Worm (Caenorhabditis elegans): ENCODE data around the gene nyn-1.

The nyn-1 gene

DNA sequence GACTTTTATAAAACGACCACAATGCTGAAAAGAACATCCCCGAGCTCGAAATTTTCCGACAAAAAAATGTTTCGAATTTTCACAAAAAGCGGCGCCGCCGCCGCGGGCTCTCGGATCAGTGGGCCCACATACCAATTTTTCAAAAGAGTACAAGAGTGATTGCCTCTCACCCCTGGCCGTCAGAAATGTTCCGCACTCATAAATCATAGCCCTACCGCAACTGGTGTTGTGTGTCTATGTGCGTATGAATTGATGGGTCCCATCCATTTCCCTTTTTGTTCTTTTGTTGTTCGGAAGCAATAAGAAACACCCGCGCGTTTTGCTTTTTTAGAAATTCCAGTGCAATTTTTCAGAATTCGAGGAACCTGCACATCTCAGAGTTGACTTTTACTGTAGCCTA, 7.8 kb upstream of the nyn-1 start:
- no peak for TF ChIP-seq ztf-23 (GFP tag; IDR thresholded peaks at IDR 0.05)
- TF ChIP-seq cog-1 (tag; optimal IDR thresholded peaks at IDR 0.05), result no peak
- TF ChIP-seq klf-2 (GFP tag; conservative IDR thresholded peaks at IDR 0.05), result no peak
- no peak for TF ChIP-seq flt-1 (GFP tag; IDR thresholded peaks at IDR 0.05)
- no peak for TF ChIP-seq med-1 (GFP tag; optimal IDR thresholded peaks at IDR 0.05; ENCODE audit: insufficient read depth)
- no peak for TF ChIP-seq ref-1 (GFP tag; conservative IDR thresholded peaks at IDR 0.05)
- no peak for TF ChIP-seq tab-1 (GFP tag; IDR thresholded peaks at IDR 0.05)
- TF ChIP-seq T22C8.4 (GFP tag; IDR thresholded peaks at IDR 0.05), result no peak
- no peak for TF ChIP-seq ztf-29 (GFP tag; IDR thresholded peaks at IDR 0.05)

DNA sequence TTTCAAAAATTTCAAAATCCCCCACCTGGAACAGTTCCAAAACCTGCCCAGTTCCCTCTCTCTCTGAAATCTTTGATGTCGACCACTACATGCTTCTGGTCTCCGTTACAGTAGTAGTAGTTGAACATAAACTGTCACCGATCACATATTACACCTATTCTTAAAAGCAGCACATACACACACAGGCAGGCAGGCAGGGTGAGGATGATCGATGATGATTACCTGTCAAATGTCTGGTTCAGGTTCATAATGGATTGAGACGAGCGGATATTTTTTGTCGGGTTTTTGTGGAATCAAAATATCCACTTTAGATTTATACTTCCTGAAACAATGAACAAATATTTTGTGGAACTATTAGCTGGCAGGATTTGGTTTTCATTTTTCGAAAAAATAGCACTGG, 7.2 kb upstream of the nyn-1 start:
- TF ChIP-seq ztf-29 (GFP tag; IDR thresholded peaks at IDR 0.05), result no peak
- no peak for TF ChIP-seq cog-1 (tag; optimal IDR thresholded peaks at IDR 0.05)
- TF ChIP-seq flt-1 (GFP tag; IDR thresholded peaks at IDR 0.05), result no peak
- TF ChIP-seq ztf-23 (GFP tag; IDR thresholded peaks at IDR 0.05), result no peak
- no peak for TF ChIP-seq T22C8.4 (GFP tag; IDR thresholded peaks at IDR 0.05)
- no peak for TF ChIP-seq ref-1 (GFP tag; conservative IDR thresholded peaks at IDR 0.05)
- no peak for TF ChIP-seq med-1 (GFP tag; optimal IDR thresholded peaks at IDR 0.05; ENCODE audit: insufficient read depth)
- TF ChIP-seq tab-1 (GFP tag; IDR thresholded peaks at IDR 0.05), result no peak
- no peak for TF ChIP-seq klf-2 (GFP tag; conservative IDR thresholded peaks at IDR 0.05)

DNA sequence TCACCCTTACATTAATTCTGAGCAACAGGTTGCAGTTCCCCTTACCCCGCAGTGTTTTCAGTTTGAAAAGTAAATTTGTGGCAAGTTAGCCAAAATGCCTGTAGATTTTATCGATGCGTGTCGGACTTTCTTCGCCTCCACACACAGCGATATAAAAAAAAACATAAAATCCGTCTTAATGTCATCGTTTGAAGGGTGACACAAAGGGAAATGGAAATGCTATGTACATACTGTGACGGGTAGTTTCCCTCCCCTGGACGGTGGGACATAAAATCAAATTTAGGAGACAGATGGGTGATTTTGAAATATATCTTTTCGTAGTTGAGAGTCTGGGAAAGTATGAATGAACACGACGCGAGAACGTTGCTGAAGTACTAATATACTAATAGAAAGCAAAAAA, 5.7 kb upstream of the nyn-1 start:
- TF ChIP-seq flt-1 (GFP tag; IDR thresholded peaks at IDR 0.05) (no peak), ztf-29 (GFP tag; IDR thresholded peaks at IDR 0.05) (no peak), klf-2 (GFP tag; conservative IDR thresholded peaks at IDR 0.05) (no peak), tab-1 (GFP tag; IDR thresholded peaks at IDR 0.05) (no peak)

DNA sequence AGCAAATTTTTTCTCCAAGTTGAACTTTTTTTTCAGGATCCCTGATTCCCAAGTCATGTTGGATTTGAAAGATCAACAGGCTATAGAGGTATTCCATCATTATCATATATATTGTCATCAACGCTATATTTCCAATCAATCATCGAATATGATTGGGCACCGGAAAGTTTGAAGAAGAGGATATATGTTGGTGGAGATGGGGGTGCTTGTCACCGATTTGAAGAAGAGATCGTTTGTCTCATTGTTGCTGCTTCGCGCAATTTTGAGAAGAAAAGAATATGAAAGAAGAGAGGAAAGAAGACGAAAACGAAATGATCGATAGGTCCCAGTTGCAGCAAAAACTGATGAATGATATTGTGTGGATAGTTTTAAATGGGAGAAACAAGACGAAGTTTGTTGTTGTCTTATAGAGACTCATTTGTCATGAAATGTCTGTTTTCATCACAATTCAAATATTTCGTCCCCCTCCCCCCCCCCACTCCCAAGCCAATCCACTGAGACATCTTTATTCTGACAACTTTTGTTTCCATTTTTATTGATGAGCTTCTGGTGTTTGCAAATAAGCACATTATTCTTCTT, 2.6 kb upstream of the nyn-1 start, which contains the start of gene T23G4.2:
T23G4.2 (minus strand) TSS at position 255 of the 579 bp plus-strand sequence.
- no peak for TF ChIP-seq klf-2 (GFP tag; conservative IDR thresholded peaks at IDR 0.05)
- TF ChIP-seq ref-1 (GFP tag; conservative IDR thresholded peaks at IDR 0.05), result no peak
- TF ChIP-seq ztf-29 (GFP tag; IDR thresholded peaks at IDR 0.05), result no peak
- no peak for TF ChIP-seq med-1 (GFP tag; optimal IDR thresholded peaks at IDR 0.05; ENCODE audit: insufficient read depth)
- TF ChIP-seq flt-1 (GFP tag; IDR thresholded peaks at IDR 0.05), result no peak
- no peak for TF ChIP-seq tab-1 (GFP tag; IDR thresholded peaks at IDR 0.05)
- no peak for TF ChIP-seq ztf-23 (GFP tag; IDR thresholded peaks at IDR 0.05)
- no peak for TF ChIP-seq cog-1 (tag; optimal IDR thresholded peaks at IDR 0.05)
- no peak for TF ChIP-seq T22C8.4 (GFP tag; IDR thresholded peaks at IDR 0.05)

DNA sequence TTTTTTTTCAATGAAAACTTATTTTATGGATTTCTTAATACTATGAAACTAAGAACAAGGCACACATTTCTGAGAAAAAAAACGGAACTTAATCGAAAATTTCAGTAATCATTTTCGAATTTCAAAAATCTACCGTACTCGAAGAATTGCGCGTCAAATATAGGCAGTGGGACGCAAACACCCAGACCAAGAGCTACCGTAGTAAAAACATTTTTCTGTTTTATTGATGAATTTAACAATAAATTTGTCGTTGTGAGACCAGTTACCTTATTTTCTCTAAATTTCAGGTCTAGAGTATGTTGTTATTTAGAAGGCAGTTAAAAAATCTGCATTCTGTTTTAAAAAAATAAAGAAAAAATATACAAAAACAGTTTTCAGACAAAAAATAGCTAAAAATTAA, 816 bp upstream of the nyn-1 start:
- TF ChIP-seq flt-1 (GFP tag; IDR thresholded peaks at IDR 0.05), result no peak
- TF ChIP-seq tab-1 (GFP tag; IDR thresholded peaks at IDR 0.05), result no peak
- TF ChIP-seq T22C8.4 (GFP tag; IDR thresholded peaks at IDR 0.05), result no peak
- no peak for TF ChIP-seq med-1 (GFP tag; optimal IDR thresholded peaks at IDR 0.05; ENCODE audit: insufficient read depth)
- TF ChIP-seq klf-2 (GFP tag; conservative IDR thresholded peaks at IDR 0.05), result no peak
- TF ChIP-seq ref-1 (GFP tag; conservative IDR thresholded peaks at IDR 0.05), result no peak
- no peak for TF ChIP-seq cog-1 (tag; optimal IDR thresholded peaks at IDR 0.05)
- no peak for TF ChIP-seq ztf-23 (GFP tag; IDR thresholded peaks at IDR 0.05)
- no peak for TF ChIP-seq ztf-29 (GFP tag; IDR thresholded peaks at IDR 0.05)

DNA sequence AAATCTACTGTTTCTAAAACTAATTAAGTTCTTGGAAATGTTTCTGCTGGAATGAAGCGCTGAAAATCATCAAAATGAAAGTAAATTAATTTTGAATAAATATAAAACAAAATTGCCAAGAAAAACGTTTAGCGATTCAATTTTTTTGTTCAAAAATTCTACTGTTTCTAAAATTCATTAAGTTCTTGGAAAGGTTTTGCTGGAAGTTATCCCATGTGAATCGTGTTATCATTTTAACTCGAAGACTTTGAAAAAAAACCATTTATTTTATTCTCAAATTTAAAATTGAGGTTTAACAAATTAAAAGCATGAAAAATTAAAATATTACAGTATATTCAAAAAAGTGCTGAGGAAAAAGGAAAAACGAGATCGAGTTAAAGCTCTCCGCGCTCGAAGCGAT, 2.0 kb downstream of the nyn-1 start:
- TF ChIP-seq cog-1 (tag; optimal IDR thresholded peaks at IDR 0.05), result no peak
- no peak for TF ChIP-seq med-1 (GFP tag; optimal IDR thresholded peaks at IDR 0.05; ENCODE audit: insufficient read depth)
- TF ChIP-seq T22C8.4 (GFP tag; IDR thresholded peaks at IDR 0.05), result no peak
- TF ChIP-seq klf-2 (GFP tag; conservative IDR thresholded peaks at IDR 0.05), result no peak
- TF ChIP-seq tab-1 (GFP tag; IDR thresholded peaks at IDR 0.05), result no peak
- no peak for TF ChIP-seq ref-1 (GFP tag; conservative IDR thresholded peaks at IDR 0.05)

DNA sequence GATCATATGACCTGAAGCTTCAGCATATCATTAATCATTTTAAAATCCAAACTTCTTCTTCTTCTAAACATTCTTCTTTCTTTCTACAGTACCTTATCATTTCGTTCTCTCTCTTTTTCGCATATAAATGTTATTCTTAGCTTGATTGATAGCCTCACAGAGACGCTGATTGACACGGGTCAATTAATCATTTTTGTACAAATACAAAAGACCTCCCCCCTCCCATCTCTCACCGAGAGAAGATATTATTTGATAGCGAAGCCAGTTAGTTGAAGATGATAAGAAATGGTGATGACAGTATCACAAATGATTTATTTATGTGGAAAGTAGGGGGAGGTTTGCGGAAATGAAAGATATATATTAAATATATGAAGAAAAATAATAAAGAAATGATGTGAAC, 4.1 kb downstream of the nyn-1 start:
- TF ChIP-seq klf-2 (GFP tag; conservative IDR thresholded peaks at IDR 0.05) (no peak), flt-1 (GFP tag; IDR thresholded peaks at IDR 0.05) (no peak), ztf-23 (GFP tag; IDR thresholded peaks at IDR 0.05) (no peak), ref-1 (GFP tag; conservative IDR thresholded peaks at IDR 0.05) (no peak), ztf-29 (GFP tag; IDR thresholded peaks at IDR 0.05) (no peak), cog-1 (tag; optimal IDR thresholded peaks at IDR 0.05) (no peak), tab-1 (GFP tag; IDR thresholded peaks at IDR 0.05) (no peak), T22C8.4 (GFP tag; IDR thresholded peaks at IDR 0.05) (no peak)

DNA sequence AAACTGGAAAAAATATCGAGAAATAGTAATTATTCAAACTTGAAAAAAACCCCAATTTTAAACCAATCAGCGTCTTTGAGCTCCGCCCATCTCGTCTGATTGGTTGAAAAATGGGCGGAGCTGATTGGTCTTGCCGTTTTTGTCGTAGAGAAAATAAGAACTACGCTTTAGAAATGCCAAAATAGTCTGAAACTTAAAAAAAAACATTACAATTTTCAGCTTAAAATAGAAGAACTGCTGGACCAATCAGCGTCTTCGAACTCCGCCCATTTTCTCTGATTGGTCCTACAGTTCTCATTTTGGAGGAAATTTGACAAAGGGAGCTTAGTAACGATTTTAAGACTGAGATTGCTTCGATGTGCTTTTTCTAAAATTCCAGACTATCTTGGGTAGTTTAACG, 7.3 kb downstream of the nyn-1 start:
- TF ChIP-seq flt-1 (GFP tag; IDR thresholded peaks at IDR 0.05), result no peak
- TF ChIP-seq cog-1 (tag; optimal IDR thresholded peaks at IDR 0.05), result no peak
- no peak for TF ChIP-seq med-1 (GFP tag; optimal IDR thresholded peaks at IDR 0.05; ENCODE audit: insufficient read depth)
- no peak for TF ChIP-seq ztf-29 (GFP tag; IDR thresholded peaks at IDR 0.05)
- TF ChIP-seq T22C8.4 (GFP tag; IDR thresholded peaks at IDR 0.05), result no peak
- no peak for TF ChIP-seq klf-2 (GFP tag; conservative IDR thresholded peaks at IDR 0.05)
- TF ChIP-seq ztf-23 (GFP tag; IDR thresholded peaks at IDR 0.05), result no peak
- TF ChIP-seq tab-1 (GFP tag; IDR thresholded peaks at IDR 0.05), result no peak

DNA sequence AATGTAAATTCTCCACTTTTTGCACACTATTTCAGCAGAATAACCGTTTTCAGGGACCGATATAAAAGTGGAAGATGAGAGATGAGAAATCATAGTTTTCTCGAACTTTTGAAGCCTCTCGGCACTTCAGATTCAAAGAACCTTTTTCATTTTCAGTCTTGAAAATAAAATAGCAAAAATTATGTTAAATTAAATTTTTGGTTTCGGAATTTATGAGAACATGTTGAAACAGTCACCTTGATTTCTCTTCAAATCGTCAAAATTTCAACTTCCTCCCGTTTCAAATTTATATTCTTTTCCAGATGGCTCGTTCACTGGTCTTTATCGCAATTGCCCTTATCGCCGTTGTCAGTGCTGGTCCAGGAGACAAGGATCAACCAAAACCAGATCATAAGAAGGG, 8.2 kb downstream of the nyn-1 start, which contains the start of gene srlf-26:
srlf-26 (plus strand) TSS at position 301 of the 400 bp plus-strand sequence.
- TF ChIP-seq ztf-23 (GFP tag; IDR thresholded peaks at IDR 0.05) (no peak), ref-1 (GFP tag; conservative IDR thresholded peaks at IDR 0.05) (no peak)

DNA sequence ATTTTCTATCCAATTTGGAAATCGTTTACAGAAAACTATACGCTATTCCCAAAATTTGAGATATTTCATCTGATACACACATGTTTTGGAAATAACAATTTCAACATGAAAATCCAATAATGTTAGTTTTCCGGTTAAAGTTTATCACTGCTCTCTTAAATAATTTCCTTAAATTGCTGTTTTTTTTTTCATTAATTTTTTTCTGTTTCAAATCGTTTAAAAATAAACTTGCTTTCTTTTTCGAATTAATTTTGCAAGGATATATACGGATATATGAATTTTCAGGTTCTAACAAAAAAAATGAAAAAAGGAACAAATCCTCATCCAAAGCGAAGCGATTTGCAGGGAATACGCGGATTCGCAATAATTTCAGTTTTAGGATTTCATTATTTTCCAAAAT, 13.3 kb downstream of the nyn-1 start, which contains the start of gene oac-48:
oac-48 (plus strand) TSS at position 301 of the 400 bp plus-strand sequence.
- no peak for TF ChIP-seq T22C8.4 (GFP tag; IDR thresholded peaks at IDR 0.05)
- TF ChIP-seq flt-1 (GFP tag; IDR thresholded peaks at IDR 0.05), result no peak
- no peak for TF ChIP-seq ztf-29 (GFP tag; IDR thresholded peaks at IDR 0.05)
- TF ChIP-seq tab-1 (GFP tag; IDR thresholded peaks at IDR 0.05), result no peak
- no peak for TF ChIP-seq klf-2 (GFP tag; conservative IDR thresholded peaks at IDR 0.05)
- no peak for TF ChIP-seq ztf-23 (GFP tag; IDR thresholded peaks at IDR 0.05)
- TF ChIP-seq med-1 (GFP tag; optimal IDR thresholded peaks at IDR 0.05; ENCODE audit: insufficient read depth), result no peak
- TF ChIP-seq ref-1 (GFP tag; conservative IDR thresholded peaks at IDR 0.05), result no peak
- TF ChIP-seq cog-1 (tag; optimal IDR thresholded peaks at IDR 0.05), result no peak

Measured in whole organism, midembryonic.